Fruit fly (Drosophila melanogaster) whole organism, embryonic: ENCODE results near the gene wam.

Source experiments
- ATbp ChIP-seq: fragments of 200-800 bp; sonication (Bioruptor generic); optimal IDR thresholded peaks from 2 replicates; lab custom pipeline; 2017; ENCODE audit warnings: missing biosample characterization, mild to moderate bottlenecking, missing genetic modification characterization, missing genetic modification reagents
- Atf-2 ChIP-seq: fragments of 200-800 bp; sonication (Bioruptor generic); optimal IDR thresholded peaks from 2 replicates; lab custom pipeline; 2016; ENCODE audit warnings: missing biosample characterization, missing genetic modification characterization
- BEAF-32 ChIP-seq: fragments of 200-800 bp; sonication (Bioruptor generic); optimal IDR thresholded peaks from 3 replicates; lab custom pipeline; 2017; ENCODE audit warnings: missing biosample characterization, missing genetic modification characterization, mild to moderate bottlenecking, moderate library complexity, missing genetic modification reagents
- CG10209 ChIP-seq: fragments of 200-800 bp; sonication (Bioruptor generic); optimal IDR thresholded peaks from 3 replicates; lab custom pipeline; 2017; ENCODE audit warnings: missing biosample characterization, mild to moderate bottlenecking, missing genetic modification characterization, missing genetic modification reagents
- CG11093 ChIP-seq: fragments of 200-800 bp; sonication (Bioruptor generic); IDR thresholded peaks from 3 replicates; pipeline ENCODE4 v1.3.6; 2022; ENCODE audit warnings: missing biosample characterization, missing genetic modification characterization
- CG14014 ChIP-seq: fragments of 200-800 bp; sonication (Bioruptor generic); IDR thresholded peaks from 2 replicates; pipeline ENCODE4 v1.3.6; 2022; ENCODE audit warnings: missing biosample characterization, missing genetic modification characterization
- CG15601 ChIP-seq: fragments of 200-800 bp; sonication (Bioruptor generic); optimal IDR thresholded peaks from 3 replicates; lab custom pipeline; 2019; ENCODE audit warnings: missing biosample characterization, mild to moderate bottlenecking, missing genetic modification characterization, moderate library complexity
- CG1603 ChIP-seq: fragments of 200-800 bp; sonication (Bioruptor generic); optimal IDR thresholded peaks from 2 replicates; lab custom pipeline; 2019; ENCODE audit warnings: missing biosample characterization, mild to moderate bottlenecking, missing genetic modification characterization, moderate library complexity
- CG17802 ChIP-seq: fragments of 200-800 bp; sonication (Bioruptor generic); optimal IDR thresholded peaks from 2 replicates; lab custom pipeline; 2018; ENCODE audit warnings: missing biosample characterization, mild to moderate bottlenecking, missing genetic modification characterization, moderate library complexity
- CG2199 ChIP-seq: fragments of 200-800 bp; sonication (Bioruptor generic); IDR thresholded peaks from 3 replicates; pipeline ENCODE4 v1.3.6; 2022; ENCODE audit warnings: missing biosample characterization, missing genetic modification characterization
- CG2202 ChIP-seq: fragments of 200-800 bp; sonication (Bioruptor generic); optimal IDR thresholded peaks from 2 replicates; lab custom pipeline; 2018; ENCODE audit warnings: missing biosample characterization, mild to moderate bottlenecking, missing genetic modification characterization
- CG32532 ChIP-seq: fragments of 200-800 bp; sonication (Bioruptor generic); IDR thresholded peaks from 2 replicates; pipeline ENCODE4 v1.3.6; 2022; ENCODE audit warnings: missing biosample characterization, missing genetic modification characterization
- CG4360 ChIP-seq: fragments of 200-800 bp; sonication (Bioruptor generic); IDR thresholded peaks from 2 replicates; pipeline ENCODE4 v1.3.6; 2022; ENCODE audit warnings: missing biosample characterization, missing genetic modification characterization
- CG4707 ChIP-seq: fragments of 200-800 bp; sonication (Bioruptor generic); optimal IDR thresholded peaks from 2 replicates; lab custom pipeline; 2018; ENCODE audit warnings: missing biosample characterization, mild to moderate bottlenecking, missing genetic modification characterization, moderate library complexity
- CG4820 ChIP-seq: fragments of 200-800 bp; sonication (Bioruptor generic); optimal IDR thresholded peaks from 3 replicates; lab custom pipeline; 2016; ENCODE audit warnings: missing biosample characterization, missing genetic modification characterization
- CrebB ChIP-seq: fragments of 200-800 bp; sonication (Bioruptor generic); optimal IDR thresholded peaks from 3 replicates; lab custom pipeline; 2018; ENCODE audit warnings: missing biosample characterization, mild to moderate bottlenecking, missing genetic modification characterization
- D ChIP-seq, 2 experiments: fragments of 200-800 bp in 1 of 2; fragments of >200 bp in 1 of 2; sonication (Bioruptor generic) in 1 of 2; optimal IDR thresholded peaks; 2 replicates in 1 of 2; 3 replicates in 1 of 2; lab custom pipeline; 2017; ENCODE audit warnings: mild to moderate bottlenecking in 1 of 2, missing biosample characterization in 1 of 2, missing genetic modification characterization in 1 of 2, missing genetic modification reagents in 1 of 2
- Nf-YB ChIP-seq: fragments of 200-800 bp; sonication (Bioruptor generic); optimal IDR thresholded peaks from 3 replicates; lab custom pipeline; 2019; ENCODE audit warnings: missing biosample characterization, mild to moderate bottlenecking, missing genetic modification characterization, moderate library complexity
- Xrp1 ChIP-seq: fragments of 200-800 bp; sonication (Bioruptor generic); IDR thresholded peaks from 2 replicates; pipeline ENCODE4 v1.3.6; 2022; ENCODE audit warnings: missing biosample characterization, missing genetic modification characterization
- ato ChIP-seq: fragments of 200-800 bp; sonication (Bioruptor generic); IDR thresholded peaks from 2 replicates; pipeline ENCODE4 v1.3.6; 2022; ENCODE audit warnings: missing biosample characterization, missing genetic modification characterization; ENCODE audit not compliant: partially characterized antibody
- bab2 ChIP-seq: fragments of 200-800 bp; sonication (Bioruptor generic); optimal IDR thresholded peaks from 2 replicates; lab custom pipeline; 2016; ENCODE audit warnings: missing biosample characterization, missing genetic modification characterization
- cad ChIP-seq: fragments of >200 bp; optimal IDR thresholded peaks from 2 replicates; lab custom pipeline; 2017; ENCODE audit warnings: missing biosample characterization, missing genetic modification characterization
- dmrt11E ChIP-seq: fragments of 200-800 bp; sonication (Bioruptor generic); optimal IDR thresholded peaks from 3 replicates; lab custom pipeline; 2018; ENCODE audit warnings: missing biosample characterization, mild to moderate bottlenecking, missing genetic modification characterization, moderate library complexity
- fd102C ChIP-seq: fragments of 200-800 bp; sonication (Bioruptor generic); optimal IDR thresholded peaks from 2 replicates; lab custom pipeline; 2018; ENCODE audit warnings: missing biosample characterization, mild to moderate bottlenecking, missing genetic modification characterization, moderate library complexity
- fru ChIP-seq: fragments of >200 bp; optimal IDR thresholded peaks from 2 replicates; lab custom pipeline; 2017
- fu2 ChIP-seq: fragments of 200-800 bp; sonication (Bioruptor generic); optimal IDR thresholded peaks from 2 replicates; lab custom pipeline; 2016; ENCODE audit warnings: missing biosample characterization, missing genetic modification characterization
- hb ChIP-seq: fragments of 200-800 bp; sonication (Bioruptor generic); IDR thresholded peaks from 3 replicates; pipeline ENCODE4 v1.3.6; 2022; ENCODE audit warnings: missing biosample characterization, missing genetic modification characterization; ENCODE audit not compliant: partially characterized antibody
- lov ChIP-seq, 2 experiments: fragments of 200-800 bp in 1 of 2; fragments of >200 bp in 1 of 2; sonication (Bioruptor generic) in 1 of 2; IDR thresholded peaks in 1 of 2; optimal IDR thresholded peaks in 1 of 2; 2 replicates in 1 of 2; 3 replicates in 1 of 2; pipeline versions ENCODE4 v1.3.6 to Lab custom; 2017 to 2022; ENCODE audit warnings: missing biosample characterization in 1 of 2, missing genetic modification characterization in 1 of 2
- nmo ChIP-seq: fragments of 200-800 bp; sonication (Bioruptor generic); optimal IDR thresholded peaks from 2 replicates; lab custom pipeline; 2018; ENCODE audit warnings: missing biosample characterization, mild to moderate bottlenecking, missing genetic modification characterization, moderate library complexity
- nom ChIP-seq: fragments of 200-800 bp; sonication (Bioruptor generic); optimal IDR thresholded peaks from 2 replicates; lab custom pipeline; 2017; ENCODE audit warnings: missing biosample characterization, missing genetic modification characterization, mild to moderate bottlenecking, moderate library complexity, missing genetic modification reagents
- otp ChIP-seq: fragments of 200-800 bp; sonication (Bioruptor generic); IDR thresholded peaks from 3 replicates; pipeline ENCODE4, ENCODE4 v1.3.6; 2022; ENCODE audit warnings: missing biosample characterization, missing genetic modification characterization
- prd ChIP-seq, 3 experiments: fragments of >200 bp in 2 of 3; fragments of 200-800 bp in 1 of 3; sonication (Bioruptor generic) in 1 of 3; optimal IDR thresholded peaks in 2 of 3; IDR thresholded peaks in 1 of 3; 2 replicates in 2 of 3; 3 replicates in 1 of 3; pipeline versions ENCODE4 v1.3.6 to Lab custom; 2017 to 2022; ENCODE audit warnings: missing biosample characterization in 1 of 3, missing genetic modification characterization in 1 of 3
- pros ChIP-seq: fragments of 200-800 bp; sonication (Bioruptor generic); optimal IDR thresholded peaks from 3 replicates; lab custom pipeline; 2019; ENCODE audit warnings: missing biosample characterization, mild to moderate bottlenecking, missing genetic modification characterization, moderate library complexity
- salm ChIP-seq: fragments of 200-800 bp; sonication (Bioruptor generic); optimal IDR thresholded peaks from 2 replicates; lab custom pipeline; 2018; ENCODE audit warnings: missing biosample characterization, mild to moderate bottlenecking, missing genetic modification characterization
- sens ChIP-seq: fragments of 200-800 bp; sonication (Bioruptor generic); peaks from one replicate; lab custom pipeline; 2016; ENCODE audit warnings: missing biosample characterization, missing genetic modification characterization
- sqz ChIP-seq: fragments of 200-800 bp; sonication (Bioruptor generic); optimal IDR thresholded peaks from 3 replicates; lab custom pipeline; 2018; ENCODE audit warnings: missing biosample characterization, mild to moderate bottlenecking, missing genetic modification characterization
- zf30C ChIP-seq: fragments of 200-800 bp; sonication (Bioruptor generic); optimal IDR thresholded peaks from 3 replicates; lab custom pipeline; 2018; ENCODE audit warnings: missing biosample characterization, mild to moderate bottlenecking, missing genetic modification characterization

Gene wam

dm6 chr3R:23302178-23302577 lies 14.3 kb upstream of the wam start (continued):
- no peak for TF ChIP-seq CrebB
- TF ChIP-seq ATbp (GFP tag; lab: Kevin White, UChicago): peak; percentile 37
- no peak for TF ChIP-seq CG1603 (tag; lab: Kevin White, UChicago)
- TF ChIP-seq CG2202: peak; percentile 17
- no peak for TF ChIP-seq zf30C (GFP tag; lab: Kevin White, UChicago)
- TF ChIP-seq sqz (GFP tag; lab: Kevin White, UChicago): peak; percentile 30
- TF ChIP-seq CG2199 (GFP tag; lab: Robert Waterston, UW): no peak
- peak; percentile 4 for TF ChIP-seq CG10209 (GFP tag; lab: Kevin White, UChicago)
- TF ChIP-seq fru: no peak
- TF ChIP-seq CG15601: peak; percentile 37
- TF ChIP-seq Atf-2 (GFP tag; lab: Kevin White, UChicago): no peak
- TF ChIP-seq Nf-YB (GFP tag; lab: Kevin White, UChicago): peak; percentile 2
- peak; percentile 38 for TF ChIP-seq fd102C (GFP tag; lab: Kevin White, UChicago)
- TF ChIP-seq bab2 (GFP tag; lab: Kevin White, UChicago): peak; percentile 1
- peak; percentile 50 for TF ChIP-seq Xrp1
- no peak for TF ChIP-seq CG4820 (GFP tag; lab: Kevin White, UChicago)
- no peak for TF ChIP-seq CG32532
- TF ChIP-seq lov (optimal IDR thresholded peaks at IDR 0.05; lab: Kevin White, UChicago): no peak
- TF ChIP-seq lov (GFP tag; IDR thresholded peaks at IDR 0.05; lab: Robert Waterston, UW): 0 out of 3 replicates have a peak, but pooled peaks have one; percentile 18
- TF ChIP-seq CG4707 (GFP tag; lab: Kevin White, UChicago): peak; percentile 3

- TF ChIP-seq salm (tag; lab: Kevin White, UChicago) (no peak), prd (optimal IDR thresholded peaks at IDR 0.05; lab: Kevin White, UChicago) (no peak), prd (GFP tag; IDR thresholded peaks at IDR 0.05; lab: Robert Waterston, UW) (no peak), hb (GFP tag; lab: Robert Waterston, UW) (no peak), nmo (GFP tag; lab: Kevin White, UChicago) (no peak), CG11093 (GFP tag; lab: Robert Waterston, UW) (no peak), ato (GFP tag; lab: Robert Waterston, UW) (no peak), CG17802 (tag; lab: Kevin White, UChicago) (no peak), otp (GFP tag; lab: Robert Waterston, UW) (no peak), BEAF-32 (GFP tag; lab: Kevin White, UChicago) (no peak), sens (GFP tag; lab: Kevin White, UChicago) (peak; percentile 61), nom (GFP tag; lab: Kevin White, UChicago) (no peak), cad (GFP tag; lab: Kevin White, UChicago) (peak; percentile 32), dmrt11E (tag; lab: Kevin White, UChicago) (no peak), CG4360 (GFP tag; lab: Robert Waterston, UW) (0 out of 2 replicates have a peak, but pooled peaks have one; percentile 8), fu2 (GFP tag; lab: Kevin White, UChicago) (no peak), pros (GFP tag; lab: Kevin White, UChicago) (peak; percentile 29), D (optimal IDR thresholded peaks at IDR 0.05; lab: Kevin White, UChicago) (peak; percentile 83), D (GFP tag; optimal IDR thresholded peaks at IDR 0.05; lab: Kevin White, UChicago) (no peak), CG14014 (no peak)
These were observed 13.4 kb upstream of the wam start for dm6 chr3R:23301270-23301669.
